Worm (Caenorhabditis elegans): Measurements from ENCODE around the gene C16D9.3.

DNA sequence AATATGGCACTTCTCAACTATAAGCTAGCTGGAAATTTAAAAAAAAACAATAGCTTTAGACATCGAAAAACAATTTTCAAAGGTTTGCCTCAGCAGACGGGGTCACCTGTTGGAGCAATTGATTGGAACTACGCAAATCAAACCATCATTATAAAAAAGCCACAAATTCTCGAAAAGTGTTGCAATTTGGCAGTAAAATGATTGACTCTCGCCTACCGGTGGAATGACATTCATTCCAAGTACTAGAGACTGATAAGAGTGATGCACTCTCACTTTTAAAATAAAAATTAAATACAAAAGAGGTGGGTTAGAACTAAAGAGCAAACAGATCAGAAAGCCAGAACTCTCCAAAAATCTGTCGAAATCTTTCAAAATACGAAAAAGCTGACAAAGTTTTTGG, 45.6 kb upstream of the C16D9.3 start:
- no peak for TF ChIP-seq snpc-4 (tag; optimal IDR thresholded peaks at IDR 0.05)
- TF ChIP-seq elt-3 (tag; optimal IDR thresholded peaks at IDR 0.05) = no peak
- no peak for TF ChIP-seq ztf-11 (tag; optimal IDR thresholded peaks at IDR 0.05)
- no peak for TF ChIP-seq bed-3 (GFP tag; optimal IDR thresholded peaks at IDR 0.05)
- no peak for TF ChIP-seq mab-5 (tag; optimal IDR thresholded peaks at IDR 0.05)
- TF ChIP-seq nhr-28 (tag; optimal IDR thresholded peaks at IDR 0.05) = no peak

All from whole organism, mixed stage, embryonic.